Fruit fly (Drosophila melanogaster): ENCODE measurements around the gene CG13073.

The CG13073 gene

dm6 chr3L:16217203-16217602 is at the start of gene CG13073:
Gene CG13073 (minus strand): TSS chr3L:16217303.
- TF ChIP-seq Dll (GFP tag; IDR thresholded peaks at IDR 0.05; ENCODE audit: partially characterized antibody): 0 out of 4 replicates have a peak, but pooled peaks have one; percentile 39
- TF ChIP-seq Doc3 (GFP tag; IDR thresholded peaks at IDR 0.05; ENCODE audit: partially characterized antibody): 0 out of 3 replicates have a peak, but pooled peaks have one; percentile 37
- no peak for TF ChIP-seq onecut (GFP tag; IDR thresholded peaks at IDR 0.05)
- TF ChIP-seq CG14014 (GFP tag; IDR thresholded peaks at IDR 0.05): no peak

- no peak for TF ChIP-seq CG17912 (GFP tag; optimal IDR thresholded peaks at IDR 0.05)
- TF ChIP-seq chinmo (GFP tag; IDR thresholded peaks at IDR 0.05; ENCODE audit: partially characterized antibody): 0 out of 4 replicates have a peak, but pooled peaks have one; percentile 15
- TF ChIP-seq gsb (GFP tag; IDR thresholded peaks at IDR 0.05): no peak
- no peak for TF ChIP-seq shn (GFP tag; optimal IDR thresholded peaks at IDR 0.05)
- TF ChIP-seq Hr3 (GFP tag; optimal IDR thresholded peaks at IDR 0.05): no peak
Observed at dm6 chr3L:16265000-16265399, 47.9 kb upstream of the CG13073 start, which contains the start of the genes CG13051 and CG13069. Gene CG13051 (minus strand): TSS chr3L:16265100. Gene CG13069 (plus strand): TSS chr3L:16265385.

DNA sequence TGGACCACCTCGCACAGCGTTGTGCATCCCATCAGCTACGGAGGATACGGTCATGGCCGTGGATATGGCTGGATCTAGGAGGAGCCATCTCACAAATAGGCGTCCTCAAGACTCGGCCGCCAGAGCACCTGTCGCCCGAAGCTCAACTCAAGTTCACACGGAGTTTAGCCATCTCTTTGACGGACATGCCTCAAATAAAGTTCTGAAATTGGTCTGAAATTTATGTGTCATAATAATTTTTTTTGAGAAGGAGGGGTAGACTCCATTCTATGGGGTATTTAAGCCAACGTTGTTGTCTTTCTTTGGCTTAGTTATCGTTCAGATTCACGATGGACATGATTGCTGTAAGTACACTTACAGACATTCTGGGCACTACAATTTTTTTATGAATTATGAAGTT is 45.9 kb upstream of the CG13073 start, which contains the start of gene CG13070:
Gene CG13070, plus strand, starts transcription at position 301 of the 400 bp plus-strand sequence.
- TF ChIP-seq Eip74EF (GFP tag; optimal IDR thresholded peaks at IDR 0.05): no peak
- TF ChIP-seq btn (GFP tag; optimal IDR thresholded peaks at IDR 0.05): no peak
- TF ChIP-seq CG15696 (tag; optimal IDR thresholded peaks at IDR 0.05): no peak
- TF ChIP-seq Ravus (GFP tag; IDR thresholded peaks at IDR 0.05): no peak
- no peak for TF ChIP-seq CG42726 (GFP tag; IDR thresholded peaks at IDR 0.05; ENCODE audit: partially characterized antibody)
- no peak for TF ChIP-seq CG15514 (GFP tag; optimal IDR thresholded peaks at IDR 0.05)
- TF ChIP-seq tx (GFP tag; optimal IDR thresholded peaks at IDR 0.05): no peak

- TF ChIP-seq lmd (GFP tag; IDR thresholded peaks at IDR 0.05): no peak
- TF ChIP-seq en (GFP tag; optimal IDR thresholded peaks at IDR 0.05): no peak
- no peak for TF ChIP-seq MBD-R2 (GFP tag; IDR thresholded peaks at IDR 0.05)
- no peak for TF ChIP-seq Tbp (GFP tag; optimal IDR thresholded peaks at IDR 0.05)
- no peak for TF ChIP-seq CG11696 (GFP tag; IDR thresholded peaks at IDR 0.05)
- TF ChIP-seq ind (GFP tag; optimal IDR thresholded peaks at IDR 0.05): no peak
- TF ChIP-seq CG1024 (GFP tag; IDR thresholded peaks at IDR 0.05): no peak
- no peak for TF ChIP-seq MTF-1 (GFP tag; optimal IDR thresholded peaks at IDR 0.05; ENCODE audit: borderline replicate concordance)
- no peak for TF ChIP-seq CG16863 (GFP tag; optimal IDR thresholded peaks at IDR 0.05)
- TF ChIP-seq CG4282 (GFP tag; optimal IDR thresholded peaks at IDR 0.05): no peak
- TF ChIP-seq gsb (GFP tag; IDR thresholded peaks at IDR 0.05): no peak
- TF ChIP-seq Dad (GFP tag; optimal IDR thresholded peaks at IDR 0.05): no peak
- no peak for TF ChIP-seq Spps (tag; optimal IDR thresholded peaks at IDR 0.05)
- no peak for TF ChIP-seq Taf1 (GFP tag; IDR thresholded peaks at IDR 0.05)
Observed at dm6 chr3L:16262440-16262839, 45.3 kb upstream of the CG13073 start, which contains the start of gene CG13071. Gene CG13071 (plus strand): TSS chr3L:16262740.

- TF ChIP-seq corto (GFP tag; optimal IDR thresholded peaks at IDR 0.05) (no peak), zen (tag; optimal IDR thresholded peaks at IDR 0.05) (no peak), scrt (GFP tag; optimal IDR thresholded peaks at IDR 0.05) (no peak), CG2199 (GFP tag; IDR thresholded peaks at IDR 0.05) (no peak), grau (tag; optimal IDR thresholded peaks at IDR 0.05) (no peak), pfk (GFP tag; optimal IDR thresholded peaks at IDR 0.05) (no peak), CG2875 (GFP tag; optimal IDR thresholded peaks at IDR 0.05) (no peak), peb (GFP tag; IDR thresholded peaks at IDR 0.05) (no peak), BtbVII (GFP tag; optimal IDR thresholded peaks at IDR 0.05) (no peak), CG10274 (GFP tag; optimal IDR thresholded peaks at IDR 0.05) (no peak), her (GFP tag; optimal IDR thresholded peaks at IDR 0.05) (no peak), sens (GFP tag) (no peak), jing (GFP tag; optimal IDR thresholded peaks at IDR 0.05) (no peak), stwl (tag; optimal IDR thresholded peaks at IDR 0.05) (no peak), CG16779 (GFP tag; IDR thresholded peaks at IDR 0.05) (no peak), hth (optimal IDR thresholded peaks at IDR 0.05) (no peak), CG3163 (GFP tag; optimal IDR thresholded peaks at IDR 0.05) (no peak)
Observed at dm6 chr3L:16261505-16261904, 44.4 kb upstream of the CG13073 start, which contains the start of gene CG34247. Gene CG34247 (minus strand): TSS chr3L:16261605.

All from whole organism, embryonic.